Fruit fly (Drosophila melanogaster): ENCODE measurements around the gene C15.

C15 gene

dm6 chr3R:21487706-21488406 is 11.9 kb upstream of the C15 start (continued):
- TF ChIP-seq sr (GFP tag; IDR thresholded peaks at IDR 0.05) (no peak), corto (GFP tag; optimal IDR thresholded peaks at IDR 0.05) (no peak), her (GFP tag; optimal IDR thresholded peaks at IDR 0.05) (peak; percentile 49), CG4617 (GFP tag; optimal IDR thresholded peaks at IDR 0.05; ENCODE audit: borderline replicate concordance) (peak; percentile 47), wek (GFP tag; optimal IDR thresholded peaks at IDR 0.05) (peak; percentile 24), CG10979 (tag; optimal IDR thresholded peaks at IDR 0.05) (peak; percentile 54), klu (GFP tag; IDR thresholded peaks at IDR 0.05) (no peak), dysf (GFP tag; IDR thresholded peaks at IDR 0.05) (peak; percentile 78), Dref (GFP tag; IDR thresholded peaks at IDR 0.05) (peak; percentile 49), B-H2 (GFP tag; optimal IDR thresholded peaks at IDR 0.05) (peak; percentile 53), jumu (GFP tag; optimal IDR thresholded peaks at IDR 0.05) (peak; percentile 41), CG2199 (GFP tag; IDR thresholded peaks at IDR 0.05) (peak; percentile 90; the same call in 2 of the 3 replicates), cato (GFP tag; optimal IDR thresholded peaks at IDR 0.05; ENCODE audit: borderline replicate concordance) (peak; percentile 3), CG9215 (GFP tag; IDR thresholded peaks at IDR 0.05) (peak; percentile 42; the same call in 1 of the 2 replicates), sqz (GFP tag; optimal IDR thresholded peaks at IDR 0.05) (no peak), BEAF-32 (GFP tag; optimal IDR thresholded peaks at IDR 0.05) (peak; percentile 30), br (optimal IDR thresholded peaks at IDR 0.05) (no peak), Abd-B (GFP tag; optimal IDR thresholded peaks at IDR 0.05) (peak; percentile 54), lab (GFP tag; optimal IDR thresholded peaks at IDR 0.05) (no peak), nerfin-2 (GFP tag; IDR thresholded peaks at IDR 0.05; ENCODE audit: partially characterized antibody) (peak; percentile 41), CG7963 (GFP tag; IDR thresholded peaks at IDR 0.05; ENCODE audit: partially characterized antibody) (no peak), Poxn (GFP tag; IDR thresholded peaks at IDR 0.05) (no peak), ap (GFP tag; IDR thresholded peaks at IDR 0.05) (no peak), CG1603 (tag; optimal IDR thresholded peaks at IDR 0.05) (peak; percentile 79), CG13424 (tag; optimal IDR thresholded peaks at IDR 0.05) (peak; percentile 46), Dad (GFP tag; optimal IDR thresholded peaks at IDR 0.05) (peak; percentile 29), HLHmδ (GFP tag; optimal IDR thresholded peaks at IDR 0.05) (no peak), ttk (GFP tag; IDR thresholded peaks at IDR 0.05) (peak; percentile 57; the same call in 1 of the 2 replicates), Xbp1 (GFP tag; optimal IDR thresholded peaks at IDR 0.05) (peak; percentile 83), Sry-β (GFP tag; optimal IDR thresholded peaks at IDR 0.05) (no peak), CG6689 (GFP tag; IDR thresholded peaks at IDR 0.05) (peak; percentile 54), pnt (GFP tag; optimal IDR thresholded peaks at IDR 0.05) (peak; percentile 43), CG8944 (GFP tag; optimal IDR thresholded peaks at IDR 0.05) (peak; percentile 61), CG11093 (GFP tag; IDR thresholded peaks at IDR 0.05) (no peak), CG7987 (GFP tag; optimal IDR thresholded peaks at IDR 0.05) (peak; percentile 78), CG5180 (GFP tag; optimal IDR thresholded peaks at IDR 0.05) (no peak), ken (GFP tag; IDR thresholded peaks at IDR 0.05) (peak; percentile 61), CG9876 (GFP tag; optimal IDR thresholded peaks at IDR 0.05) (peak; percentile 22), CG10366 (GFP tag; IDR thresholded peaks at IDR 0.05) (peak; percentile 66), MESR4 (GFP tag; optimal IDR thresholded peaks at IDR 0.05) (no peak), CG16863 (GFP tag; optimal IDR thresholded peaks at IDR 0.05) (peak; percentile 28), Gsc (GFP tag; IDR thresholded peaks at IDR 0.05) (no peak), hb (GFP tag; IDR thresholded peaks at IDR 0.05; ENCODE audit: partially characterized antibody) (no peak), CG3838 (GFP tag; optimal IDR thresholded peaks at IDR 0.05) (peak; percentile 20), Xrp1 (GFP tag; IDR thresholded peaks at IDR 0.05) (0 out of 2 replicates have a peak, but pooled peaks have one; percentile 5), slbo (GFP tag; IDR thresholded peaks at IDR 0.05) (peak; percentile 88), CG15514 (GFP tag; optimal IDR thresholded peaks at IDR 0.05) (peak; percentile 38), gce (GFP tag; IDR thresholded peaks at IDR 0.05) (no peak), CG12744 (GFP tag; optimal IDR thresholded peaks at IDR 0.05) (peak; percentile 48), MBD-R2 (GFP tag; IDR thresholded peaks at IDR 0.05) (peak; percentile 19; the same call in 1 of the 2 replicates)
